Fruit fly (Drosophila melanogaster): Measurements from ENCODE around the gene CG43084.

CG43084 gene

DNA sequence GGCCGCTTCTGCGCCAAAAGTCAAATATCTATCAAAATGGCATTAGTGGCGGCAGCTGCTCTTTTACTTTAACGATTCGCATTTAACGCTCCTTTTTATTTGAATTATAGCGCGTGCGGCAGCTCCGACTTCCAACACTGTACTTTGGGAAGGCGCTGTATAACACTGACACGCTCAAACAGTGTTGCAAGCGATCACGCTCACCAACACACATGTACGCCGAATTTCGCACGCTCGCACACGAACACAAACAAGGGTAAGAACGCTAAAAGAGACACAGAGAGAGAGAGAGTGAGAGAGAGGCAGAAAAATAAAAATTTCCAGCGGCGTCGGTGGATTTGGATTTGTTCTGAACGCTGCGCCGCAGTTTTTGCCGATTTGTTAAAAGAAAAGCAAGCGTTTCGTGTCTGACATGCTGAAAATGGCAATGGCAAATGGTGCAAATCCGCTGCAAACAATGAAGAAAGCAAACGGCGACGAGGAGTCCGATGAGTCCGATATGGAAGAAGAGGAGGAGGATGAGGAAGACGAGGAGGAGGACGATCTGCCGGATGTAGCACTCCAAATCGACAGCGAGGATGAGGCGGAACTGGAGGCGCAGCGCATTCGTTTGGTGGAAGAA is 30.9 kb upstream of the CG43084 start, which contains the start of gene Phs (continued):
- peak; percentile 44 for TF ChIP-seq CG31388 (GFP tag; optimal IDR thresholded peaks at IDR 0.05)
- peak; percentile 62 for TF ChIP-seq al (GFP tag; IDR thresholded peaks at IDR 0.05)
- TF ChIP-seq E2f1 (GFP tag; IDR thresholded peaks at IDR 0.05) = peak; percentile 43; the same call in 1 of the 2 replicates
- TF ChIP-seq CTCF (GFP tag; optimal IDR thresholded peaks at IDR 0.05) = peak; percentile 11
- TF ChIP-seq Six4 (GFP tag; optimal IDR thresholded peaks at IDR 0.05) = peak; percentile 40
- peak; percentile 64 for TF ChIP-seq Lhr (GFP tag; optimal IDR thresholded peaks at IDR 0.05)
- TF ChIP-seq HLH54F (GFP tag; optimal IDR thresholded peaks at IDR 0.05) = peak; percentile 93
- TF ChIP-seq Doc2 (GFP tag; IDR thresholded peaks at IDR 0.05) = no peak
- peak; percentile 77 for TF ChIP-seq crc (GFP tag; optimal IDR thresholded peaks at IDR 0.05)
- peak; percentile 77 for TF ChIP-seq CG5245 (GFP tag; optimal IDR thresholded peaks at IDR 0.05)
- peak; percentile 86 for TF ChIP-seq CG4282 (GFP tag; optimal IDR thresholded peaks at IDR 0.05)
- peak; percentile 45 for TF ChIP-seq dmrt11E (tag; optimal IDR thresholded peaks at IDR 0.05)
- TF ChIP-seq fd96Cb (tag; optimal IDR thresholded peaks at IDR 0.05) = peak; percentile 44
- TF ChIP-seq CG1529 (GFP tag; optimal IDR thresholded peaks at IDR 0.05) = peak; percentile 19
- TF ChIP-seq gro (GFP tag; optimal IDR thresholded peaks at IDR 0.05) = peak; percentile 88
- no peak for TF ChIP-seq Taf1 (GFP tag; IDR thresholded peaks at IDR 0.05)
- TF ChIP-seq CG31365 (tag; optimal IDR thresholded peaks at IDR 0.05) = peak; percentile 39
- 0 out of 2 replicates have a peak, but pooled peaks have one; percentile 34 for TF ChIP-seq CG10321 (GFP tag; IDR thresholded peaks at IDR 0.05)
- TF ChIP-seq ewg (GFP tag; optimal IDR thresholded peaks at IDR 0.05) = peak; percentile 82
- no peak for TF ChIP-seq CG8281 (tag; optimal IDR thresholded peaks at IDR 0.05)
- TF ChIP-seq CG15073 (GFP tag; optimal IDR thresholded peaks at IDR 0.05) = no peak
- TF ChIP-seq CG15479 (GFP tag; optimal IDR thresholded peaks at IDR 0.05) = peak; percentile 20
- peak; percentile 94 for TF ChIP-seq CG13624 (GFP tag; optimal IDR thresholded peaks at IDR 0.05)
- no peak for TF ChIP-seq cad (GFP tag; optimal IDR thresholded peaks at IDR 0.05)
- peak; percentile 72 for TF ChIP-seq onecut (GFP tag; IDR thresholded peaks at IDR 0.05)
- peak; percentile 90 for TF ChIP-seq vfl (GFP tag; optimal IDR thresholded peaks at IDR 0.05)
- TF ChIP-seq kay (GFP tag; optimal IDR thresholded peaks at IDR 0.05) = peak; percentile 61
- TF ChIP-seq CG7786 (GFP tag; optimal IDR thresholded peaks at IDR 0.05) = peak; percentile 93
- peak; percentile 93 for TF ChIP-seq shn (GFP tag; optimal IDR thresholded peaks at IDR 0.05)
- TF ChIP-seq CG9932 (GFP tag; IDR thresholded peaks at IDR 0.05) = peak; percentile 96
- TF ChIP-seq CG1024 (GFP tag; IDR thresholded peaks at IDR 0.05) = peak; percentile 70
- TF ChIP-seq ssp (GFP tag; IDR thresholded peaks at IDR 0.05) = peak; percentile 67
- no peak for TF ChIP-seq Hand (GFP tag; optimal IDR thresholded peaks at IDR 0.05)
- peak; percentile 56 for TF ChIP-seq emc (GFP tag; optimal IDR thresholded peaks at IDR 0.05)
- TF ChIP-seq CG43689 (GFP tag; IDR thresholded peaks at IDR 0.05) = no peak
- peak; percentile 83 for TF ChIP-seq CG1603 (tag; optimal IDR thresholded peaks at IDR 0.05)
- TF ChIP-seq twi (tag; optimal IDR thresholded peaks at IDR 0.05) = peak; percentile 48
- TF ChIP-seq ttk (GFP tag; IDR thresholded peaks at IDR 0.05) = peak; percentile 73
- TF ChIP-seq tap (tag; optimal IDR thresholded peaks at IDR 0.05) = no peak
- no peak for TF ChIP-seq Eip74EF (GFP tag; optimal IDR thresholded peaks at IDR 0.05)
- peak; percentile 88 for TF ChIP-seq CG12155 (GFP tag; optimal IDR thresholded peaks at IDR 0.05)
- peak; percentile 99 for TF ChIP-seq stwl (tag; optimal IDR thresholded peaks at IDR 0.05)
- peak; percentile 36 for TF ChIP-seq CG7928 (GFP tag; optimal IDR thresholded peaks at IDR 0.05)
- TF ChIP-seq CG4820 (GFP tag; optimal IDR thresholded peaks at IDR 0.05) = peak; percentile 77
- peak; percentile 52 for TF ChIP-seq wek (GFP tag; optimal IDR thresholded peaks at IDR 0.05)
- TF ChIP-seq CG6813 (GFP tag; optimal IDR thresholded peaks at IDR 0.05) = peak; percentile 72
- peak; percentile 29 for TF ChIP-seq gem (tag; optimal IDR thresholded peaks at IDR 0.05)
- TF ChIP-seq pzg (GFP tag; optimal IDR thresholded peaks at IDR 0.05) = peak; percentile 85
- TF ChIP-seq HLH3B (GFP tag; IDR thresholded peaks at IDR 0.05) = peak; percentile 70
- peak; percentile 81 for TF ChIP-seq CG32532 (GFP tag; IDR thresholded peaks at IDR 0.05)
- 0 out of 3 replicates have a peak, but pooled peaks have one; percentile 53 for TF ChIP-seq gce (GFP tag; IDR thresholded peaks at IDR 0.05)

All from whole organism, embryonic.